Fruit fly (Drosophila melanogaster) whole organism, adult: ENCODE measurements around the gene CG43394.
A peak's percentile ranks its signal among the peaks of the same experiment; 100 is the strongest.

Source experiments
- CG11617 ChIP-seq: fragments of 200-800 bp; sonication (Bioruptor generic); optimal IDR thresholded peaks from 2 replicates; lab custom pipeline; 2017; ENCODE audit warnings: mild to moderate bottlenecking, missing biosample characterization, missing genetic modification reagents, missing genetic modification characterization
- CG12768 ChIP-seq: fragments of 200-800 bp; sonication (Bioruptor generic); optimal IDR thresholded peaks from 2 replicates; lab custom pipeline; 2017; ENCODE audit warnings: missing biosample characterization, missing genetic modification characterization, mild to moderate bottlenecking, moderate library complexity, missing genetic modification reagents
- CG14711 ChIP-seq: fragments of 200-800 bp; sonication (Bioruptor generic); optimal IDR thresholded peaks from 2 replicates; lab custom pipeline; 2018; ENCODE audit warnings: missing biosample characterization, mild to moderate bottlenecking, missing genetic modification characterization, moderate library complexity
- CG1620 ChIP-seq: fragments of 200-800 bp; sonication (Bioruptor generic); optimal IDR thresholded peaks from 2 replicates; lab custom pipeline; 2016; ENCODE audit warnings: missing biosample characterization, missing genetic modification characterization
- CG33017 ChIP-seq: fragments of 200-800 bp; sonication (Bioruptor generic); optimal IDR thresholded peaks from 2 replicates; lab custom pipeline; 2018; ENCODE audit warnings: missing biosample characterization, mild to moderate bottlenecking, missing genetic modification characterization, moderate library complexity
- CG5204 ChIP-seq: fragments of 200-800 bp; sonication (Bioruptor generic); optimal IDR thresholded peaks from 2 replicates; lab custom pipeline; 2016; ENCODE audit warnings: missing biosample characterization, missing genetic modification characterization
- CG7045 ChIP-seq: fragments of 200-800 bp; sonication (Bioruptor generic); optimal IDR thresholded peaks from 2 replicates; lab custom pipeline; 2017; ENCODE audit warnings: missing biosample characterization, mild to moderate bottlenecking, missing genetic modification characterization
- CG7101 ChIP-seq: fragments of 200-800 bp; sonication (Bioruptor generic); optimal IDR thresholded peaks from 2 replicates; lab custom pipeline; 2018; ENCODE audit warnings: missing biosample characterization, mild to moderate bottlenecking, missing genetic modification characterization, moderate library complexity
- Clk ChIP-seq: fragments of 200-800 bp; sonication (Bioruptor generic); optimal IDR thresholded peaks from 2 replicates; lab custom pipeline; 2017; ENCODE audit warnings: missing biosample characterization, missing genetic modification characterization
- Crg-1 ChIP-seq: fragments of 200-800 bp; sonication (Bioruptor generic); optimal IDR thresholded peaks from 2 replicates; lab custom pipeline; 2016; ENCODE audit warnings: missing biosample characterization, missing genetic modification characterization
- Hr96 ChIP-seq: fragments of 200-800 bp; sonication (Bioruptor generic); optimal IDR thresholded peaks from 2 replicates; lab custom pipeline; 2016; ENCODE audit warnings: missing biosample characterization, missing genetic modification characterization
- Mnt ChIP-seq: fragments of 200-800 bp; sonication (Bioruptor generic); optimal IDR thresholded peaks from 2 replicates; lab custom pipeline; 2016; ENCODE audit warnings: missing biosample characterization, mild to moderate bottlenecking, missing genetic modification characterization
- bab1 ChIP-seq: fragments of 200-800 bp; sonication (Bioruptor generic); optimal IDR thresholded peaks from 3 replicates; lab custom pipeline; 2019; ENCODE audit warnings: missing biosample characterization, mild to moderate bottlenecking, missing genetic modification characterization, moderate library complexity
- cic ChIP-seq: fragments of 200-800 bp; sonication (Bioruptor generic); optimal IDR thresholded peaks from 2 replicates; lab custom pipeline; 2017; ENCODE audit warnings: missing biosample characterization, mild to moderate bottlenecking, missing genetic modification characterization, moderate library complexity
- cnc ChIP-seq, 2 experiments: fragments of >200 bp; optimal IDR thresholded peaks; 2 replicates each; lab custom pipeline; 2017
- kay ChIP-seq: fragments of 200-800 bp; sonication (Bioruptor generic); peaks from one replicate; lab custom pipeline; 2016; ENCODE audit warnings: missing biosample characterization, missing genetic modification characterization, borderline replicate concordance
- ovo ChIP-seq: fragments of 200-800 bp; sonication (Bioruptor generic); optimal IDR thresholded peaks from 2 replicates; lab custom pipeline; 2016; ENCODE audit warnings: missing biosample characterization, missing genetic modification characterization
- pad ChIP-seq: fragments of 200-800 bp; sonication (Bioruptor generic); optimal IDR thresholded peaks from 3 replicates; lab custom pipeline; 2017; ENCODE audit warnings: missing biosample characterization, missing genetic modification characterization, mild to moderate bottlenecking, moderate library complexity, missing genetic modification reagents
- tj ChIP-seq: fragments of 200-800 bp; sonication (Bioruptor generic); optimal IDR thresholded peaks from 3 replicates; lab custom pipeline; 2017; ENCODE audit warnings: missing biosample characterization, mild to moderate bottlenecking, missing genetic modification characterization, moderate library complexity
- toe ChIP-seq: fragments of 200-800 bp; sonication (Bioruptor generic); optimal IDR thresholded peaks from 2 replicates; lab custom pipeline; 2016; ENCODE audit warnings: missing biosample characterization, missing genetic modification characterization

The CG43394 gene

DNA sequence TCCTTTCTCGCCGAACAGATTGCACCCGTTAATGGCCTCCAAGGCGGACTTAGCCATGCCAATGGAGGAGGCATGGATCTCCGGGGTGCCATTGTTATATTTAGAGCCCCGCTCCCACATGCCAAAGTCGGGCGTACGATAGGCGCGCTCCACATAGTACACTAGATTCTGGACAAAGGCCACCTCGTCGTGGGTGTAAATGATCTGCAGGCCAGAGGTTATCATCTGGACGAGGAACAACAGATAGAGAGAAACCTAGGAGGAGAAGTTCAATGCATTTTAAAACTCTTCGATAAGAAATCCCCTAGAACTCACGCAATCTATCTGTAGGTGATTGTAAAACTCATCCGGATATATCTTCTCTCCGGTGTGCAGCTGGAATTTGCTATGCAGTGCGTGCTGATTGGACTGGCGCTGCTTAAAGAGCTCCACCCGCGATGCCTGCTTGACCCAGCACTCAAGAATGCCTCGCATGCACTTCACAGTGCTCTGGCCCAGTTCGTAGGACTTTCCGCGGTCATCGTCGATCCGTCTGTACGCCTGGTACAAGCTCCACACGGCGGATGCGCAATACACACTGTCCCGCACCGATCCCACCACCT is 50.3 kb downstream of the CG43394 start:
- TF ChIP-seq CG7045 (GFP tag; lab: Kevin White, UChicago) (no peak), ovo (GFP tag; lab: Kevin White, UChicago) (no peak), cnc (optimal IDR thresholded peaks at IDR 0.05; lab: Kevin White, UChicago) (no peak), cic (GFP tag; lab: Kevin White, UChicago) (no peak), CG14711 (no peak), CG11617 (GFP tag; lab: Kevin White, UChicago) (no peak), bab1 (GFP tag; lab: Kevin White, UChicago) (no peak), pad (GFP tag; lab: Kevin White, UChicago) (no peak), Crg-1 (GFP tag; lab: Kevin White, UChicago) (no peak), tj (GFP tag; lab: Kevin White, UChicago) (no peak), toe (GFP tag; lab: Kevin White, UChicago) (no peak), CG5204 (GFP tag; lab: Kevin White, UChicago) (no peak), Mnt (GFP tag; lab: Kevin White, UChicago) (no peak), CG1620 (GFP tag; lab: Kevin White, UChicago) (no peak), Clk (GFP tag; lab: Kevin White, UChicago) (no peak), kay (GFP tag; lab: Kevin White, UChicago) (no peak), CG7101 (tag; lab: Kevin White, UChicago) (no peak), Hr96 (GFP tag; lab: Kevin White, UChicago) (no peak)

DNA sequence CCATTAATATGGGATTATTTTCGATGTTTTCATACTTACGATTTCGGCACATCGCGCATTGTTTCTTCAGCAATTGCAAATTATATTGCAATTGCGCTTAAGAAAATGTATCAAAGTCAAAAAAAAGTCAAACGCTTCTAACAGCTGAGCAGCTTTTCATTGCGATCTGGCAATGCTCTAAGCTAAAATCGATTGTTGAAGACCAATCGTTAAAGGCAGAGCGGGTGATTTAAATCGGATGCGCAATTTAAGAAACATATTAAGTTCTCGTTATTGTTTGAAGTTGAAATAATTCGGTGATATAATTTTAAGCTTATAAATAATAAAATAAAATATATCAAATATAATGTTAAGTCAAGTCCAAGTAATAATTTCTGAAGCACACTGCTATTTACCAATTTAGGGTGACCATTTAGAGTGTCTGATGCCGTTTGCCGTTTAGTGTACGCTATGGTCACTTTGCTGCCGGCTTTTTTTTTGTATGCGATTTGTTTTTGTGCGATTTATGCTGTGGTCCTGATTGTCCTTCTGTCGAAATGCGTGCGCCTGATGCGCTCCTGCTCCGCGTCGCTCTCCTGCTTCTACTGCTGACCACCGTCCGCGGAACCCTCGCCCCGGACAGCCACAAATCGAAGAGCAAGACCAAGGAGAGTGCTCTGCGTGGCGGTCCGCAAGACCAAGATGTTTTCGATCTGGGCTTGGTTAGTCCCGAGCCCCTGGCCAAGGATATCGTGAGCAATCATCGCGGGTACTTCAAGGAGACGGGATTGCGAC is 51.4 kb downstream of the CG43394 start, which contains the start of the genes CG8475 and CG8460:
Gene CG8475, minus strand, starts transcription at position 162 of the 774 bp plus-strand sequence.
Gene CG8460, plus strand, starts transcription at position 437 of the 774 bp plus-strand sequence.
- TF ChIP-seq bab1 (GFP tag; lab: Kevin White, UChicago) = no peak
- TF ChIP-seq Crg-1 (GFP tag; lab: Kevin White, UChicago) = peak; percentile 37

DNA sequence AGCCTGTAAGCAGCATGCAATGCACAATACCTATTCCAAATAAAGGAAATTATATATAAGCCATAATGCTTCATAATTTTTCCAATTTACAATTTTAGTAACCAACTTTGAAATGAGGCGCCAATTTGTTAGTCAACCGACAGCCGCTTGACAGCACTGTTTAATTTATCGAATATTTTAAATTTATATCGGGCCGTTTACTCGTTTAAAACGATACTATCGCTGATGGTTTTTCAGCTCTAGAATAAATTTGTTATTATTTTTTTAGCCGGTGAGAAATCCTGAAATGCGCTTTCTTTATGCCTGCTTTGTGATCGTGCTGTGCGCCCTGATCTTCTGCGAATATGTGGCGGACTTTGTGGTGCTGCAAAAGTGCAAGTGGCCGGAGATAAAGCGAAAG is 53.2 kb downstream of the CG43394 start, which contains the start of gene PGAP5:
Gene PGAP5, plus strand, starts transcription at position 126 of the 400 bp plus-strand sequence.
- TF ChIP-seq Hr96 (GFP tag; lab: Kevin White, UChicago) = no peak
- TF ChIP-seq CG12768 (GFP tag; lab: Kevin White, UChicago) = no peak
- TF ChIP-seq cic (GFP tag; lab: Kevin White, UChicago) = peak; percentile 50
- peak; percentile 33 for TF ChIP-seq Mnt (GFP tag; lab: Kevin White, UChicago)
- peak; percentile 59 for TF ChIP-seq Crg-1 (GFP tag; lab: Kevin White, UChicago)
- peak; percentile 51 for TF ChIP-seq pad (GFP tag; lab: Kevin White, UChicago)
- TF ChIP-seq CG33017 (tag; lab: Kevin White, UChicago) = peak; percentile 5
- TF ChIP-seq CG14711 = no peak
- TF ChIP-seq kay (GFP tag; lab: Kevin White, UChicago) = no peak
- no peak for TF ChIP-seq Clk (GFP tag; lab: Kevin White, UChicago)
- no peak for TF ChIP-seq CG5204 (GFP tag; lab: Kevin White, UChicago)
- TF ChIP-seq CG1620 (GFP tag; lab: Kevin White, UChicago) = peak; percentile 61
- TF ChIP-seq CG7101 (tag; lab: Kevin White, UChicago) = peak; percentile 60
- TF ChIP-seq cnc (optimal IDR thresholded peaks at IDR 0.05; lab: Kevin White, UChicago) = no peak
- TF ChIP-seq bab1 (GFP tag; lab: Kevin White, UChicago) = peak; percentile 21

DNA sequence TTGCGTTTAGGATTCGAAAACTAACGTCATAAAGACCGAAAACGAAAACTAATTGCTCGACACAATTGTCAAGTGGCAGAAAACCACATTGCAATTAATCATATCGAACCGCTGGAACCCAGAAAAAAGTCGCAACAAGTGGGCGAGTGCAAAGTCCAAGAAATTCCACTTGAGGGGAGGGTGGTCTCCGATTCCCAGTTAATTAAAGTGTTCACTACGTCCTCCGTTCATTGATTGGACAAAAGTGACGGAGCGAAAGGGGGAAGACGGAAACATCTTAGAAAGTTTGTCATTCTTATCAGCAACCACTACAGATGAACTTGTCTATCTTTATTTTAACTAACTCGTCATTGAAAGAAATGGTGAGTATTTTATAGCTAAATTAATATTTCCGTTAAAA is 57.0 kb downstream of the CG43394 start:
- TF ChIP-seq CG14711 = no peak
- no peak for TF ChIP-seq CG7101 (tag; lab: Kevin White, UChicago)
- TF ChIP-seq Mnt (GFP tag; lab: Kevin White, UChicago) = no peak
- no peak for TF ChIP-seq pad (GFP tag; lab: Kevin White, UChicago)
- TF ChIP-seq CG1620 (GFP tag; lab: Kevin White, UChicago) = no peak
- no peak for TF ChIP-seq toe (GFP tag; lab: Kevin White, UChicago)
- no peak for TF ChIP-seq Clk (GFP tag; lab: Kevin White, UChicago)
- TF ChIP-seq CG33017 (tag; lab: Kevin White, UChicago) = peak; percentile 20
- TF ChIP-seq cic (GFP tag; lab: Kevin White, UChicago) = peak; percentile 97
- peak; percentile 91 for TF ChIP-seq CG12768 (GFP tag; lab: Kevin White, UChicago)

DNA sequence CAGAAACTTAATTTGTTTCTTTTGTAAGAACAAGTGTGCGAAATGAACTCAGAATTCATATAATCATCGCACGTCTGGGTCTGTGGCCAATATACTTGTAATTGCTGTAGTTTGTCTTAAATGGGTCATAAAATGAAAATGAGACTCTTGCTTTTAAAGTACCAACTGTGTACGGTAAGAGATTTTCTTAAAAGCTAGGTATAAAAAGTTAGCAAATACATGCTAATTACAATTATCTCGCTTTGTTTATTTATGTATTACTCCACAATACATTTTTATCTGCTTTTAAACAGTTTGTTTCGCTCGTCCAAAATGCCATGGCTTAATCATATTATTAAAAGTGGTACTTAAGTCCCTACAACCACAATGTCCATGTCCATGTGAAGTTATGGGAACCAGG is 58.2 kb downstream of the CG43394 start:
- no peak for TF ChIP-seq toe (GFP tag; lab: Kevin White, UChicago)
- peak; percentile 62 for TF ChIP-seq CG33017 (tag; lab: Kevin White, UChicago)

DNA sequence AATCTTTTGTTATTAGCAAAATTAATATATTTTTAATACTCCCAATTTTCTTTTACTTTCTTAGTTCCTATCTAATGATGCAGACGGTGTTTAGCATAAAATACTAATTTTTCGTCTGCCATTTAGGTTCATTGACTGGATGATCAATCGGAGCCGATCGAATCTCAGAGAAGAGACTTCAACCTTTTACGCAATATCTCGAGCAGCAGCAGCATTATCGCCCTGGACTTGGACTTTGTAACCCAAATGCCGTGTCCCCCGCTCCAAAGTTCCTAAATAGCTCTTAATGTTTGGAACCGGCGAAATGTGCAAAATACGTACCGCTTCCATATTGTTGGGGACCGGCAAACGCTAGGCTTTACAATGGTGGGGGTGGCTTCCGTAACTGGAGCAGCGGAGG is 58.8 kb downstream of the CG43394 start:
- TF ChIP-seq Clk (GFP tag; lab: Kevin White, UChicago) (no peak), CG12768 (GFP tag; lab: Kevin White, UChicago) (peak; percentile 60)
